Worm (Caenorhabditis elegans): ENCODE measurements around the gene his-72.

- TF ChIP-seq pha-4 (tag; optimal IDR thresholded peaks at IDR 0.05) (no peak), snpc-4 (GFP tag; optimal IDR thresholded peaks at IDR 0.05) (no peak), snpc-4 (tag; optimal IDR thresholded peaks at IDR 0.05) (no peak), repo-1 (tag; optimal IDR thresholded peaks at IDR 0.05) (no peak), Y67H2A.10 (GFP tag; conservative IDR thresholded peaks at IDR 0.05) (no peak), cebp-2 (GFP tag; IDR thresholded peaks at IDR 0.05) (no peak), lin-40 (tag; optimal IDR thresholded peaks at IDR 0.05) (no peak), attf-6 (GFP tag; IDR thresholded peaks at IDR 0.05) (no peak), chd-7 (tag; optimal IDR thresholded peaks at IDR 0.05) (no peak), let-526 (GFP tag; IDR thresholded peaks at IDR 0.05) (no peak)
These were observed 51.4 kb downstream of the his-72 start for ce11 chrIII:12317492-12317891.
